Worm (Caenorhabditis elegans) whole organism, late embryonic: ENCODE results near the gene R160.14.
"Not testable (repeated sequence)": the region's sequence is repeated elsewhere in the genome, so short reads cannot be mapped to it uniquely, and the experiment has no call there.

Source experiments
- F13H6.1 ChIP-seq: sonication (generic microtip); optimal IDR thresholded peaks from 2 replicates; lab custom pipeline; 2016; ENCODE audit warnings: missing genetic modification characterization, missing compliant biosample characterization
- K02D7.2 ChIP-seq: sonication (generic microtip); optimal IDR thresholded peaks from 2 replicates; lab custom pipeline; 2017; ENCODE audit warnings: mild to moderate bottlenecking, missing genetic modification characterization, missing compliant biosample characterization
- Y22D7AL.16 ChIP-seq: sonication (generic microtip); optimal IDR thresholded peaks from 2 replicates; lab custom pipeline; 2016; ENCODE audit warnings: missing genetic modification characterization, missing compliant biosample characterization
- ceh-2 ChIP-seq: sonication (generic microtip); optimal IDR thresholded peaks from 2 replicates; lab custom pipeline; 2016; ENCODE audit warnings: missing genotype, missing genetic modification characterization, missing compliant biosample characterization
- ceh-30 ChIP-seq: fragments of 150-350 bp; optimal IDR thresholded peaks from 2 replicates; lab custom pipeline; 2014; ENCODE audit warnings: missing biosample characterization, missing genetic modification characterization
- ceh-34 ChIP-seq: sonication (generic microtip); optimal IDR thresholded peaks from 2 replicates; lab custom pipeline; 2016; ENCODE audit warnings: mild to moderate bottlenecking, missing genetic modification characterization, missing compliant biosample characterization
- ceh-6 ChIP-seq: fragments of 200-800 bp; sonication (Bioruptor generic); optimal IDR thresholded peaks from 2 replicates; lab custom pipeline; 2018; ENCODE audit warnings: mild to moderate bottlenecking, missing genetic modification characterization, missing compliant biosample characterization
- fkh-10 ChIP-seq: fragments of 150-350 bp; optimal IDR thresholded peaks from 2 replicates; lab custom pipeline; 2014; ENCODE audit warnings: missing biosample characterization, missing genetic modification reagents, missing genetic modification characterization
- fkh-6 ChIP-seq: sonication (generic microtip); optimal IDR thresholded peaks from 2 replicates; lab custom pipeline; 2016; ENCODE audit warnings: missing genetic modification characterization, missing compliant biosample characterization
- hlh-30 ChIP-seq: sonication (generic microtip); optimal IDR thresholded peaks from 2 replicates; lab custom pipeline; 2017; ENCODE audit warnings: antibody characterized with exemption, missing genetic modification characterization, missing compliant biosample characterization; ENCODE audit not compliant: insufficient read depth
- mec-3 ChIP-seq: sonication (generic microtip); optimal IDR thresholded peaks from 2 replicates; lab custom pipeline; 2016; ENCODE audit warnings: borderline replicate concordance, missing genetic modification characterization, missing compliant biosample characterization
- nhr-232 ChIP-seq: sonication (generic microtip); optimal IDR thresholded peaks from 2 replicates; lab custom pipeline; 2016; ENCODE audit warnings: missing genetic modification characterization, missing compliant biosample characterization
- odd-2 ChIP-seq: sonication (generic microtip); optimal IDR thresholded peaks from 2 replicates; lab custom pipeline; 2017; ENCODE audit warnings: antibody characterized with exemption, mild to moderate bottlenecking, missing genetic modification characterization, missing compliant biosample characterization
- pat-9 ChIP-seq: fragments of 200-800 bp; sonication (Bioruptor generic); optimal IDR thresholded peaks from 2 replicates; lab custom pipeline; 2018; ENCODE audit warnings: mild to moderate bottlenecking, missing genetic modification characterization, moderate library complexity, missing compliant biosample characterization
- pax-1 ChIP-seq: fragments of 150-350 bp; optimal IDR thresholded peaks from 2 replicates; lab custom pipeline; 2014; ENCODE audit warnings: missing biosample characterization, missing genetic modification characterization
- pha-4 ChIP-seq: fragments of 150-350 bp; optimal IDR thresholded peaks from 2 replicates; lab custom pipeline; 2018; ENCODE audit warnings: missing biosample characterization, missing genetic modification reagents, missing genetic modification characterization
- pqm-1 ChIP-seq: sonication (generic microtip); optimal IDR thresholded peaks from 2 replicates; lab custom pipeline; 2016; ENCODE audit warnings: missing genetic modification characterization, missing compliant biosample characterization
- rnt-1 ChIP-seq: sonication (generic microtip); optimal IDR thresholded peaks from 2 replicates; lab custom pipeline; 2016; ENCODE audit warnings: missing genetic modification characterization, missing compliant biosample characterization
- unc-3 ChIP-seq, 2 experiments: fragments of 200-800 bp in 1 of 2; sonication (Bioruptor generic) in 1 of 2; sonication (generic microtip) in 1 of 2; conservative IDR thresholded peaks in 1 of 2; optimal IDR thresholded peaks in 1 of 2; 2 replicates each; pipeline versions ENCODE4 v1.3.6 to Lab custom; 2016 to 2022; ENCODE audit warnings: missing compliant biosample characterization in 2 of 2, missing genetic modification characterization in 2 of 2, missing genetic modification reagents in 1 of 2
- unc-42 ChIP-seq: sonication (generic microtip); optimal IDR thresholded peaks from 2 replicates; lab custom pipeline; 2016; ENCODE audit warnings: missing genotype, missing genetic modification characterization, missing compliant biosample characterization

R160.14 gene

ce11 chrX:4342730-4343129, 29.2 kb downstream of the R160.14 start:
- TF ChIP-seq Y22D7AL.16 = no peak
- TF ChIP-seq fkh-6 (tag; lab: Kevin White, UChicago) = no peak
- TF ChIP-seq ceh-2 (tag; lab: Kevin White, UChicago) = no peak
- TF ChIP-seq fkh-10 (GFP tag; lab: Kevin White, UChicago) = no peak
- no peak for TF ChIP-seq K02D7.2
- TF ChIP-seq mec-3 (tag; lab: Kevin White, UChicago) = no peak
- TF ChIP-seq odd-2 (tag; lab: Kevin White, UChicago) = no peak
- no peak for TF ChIP-seq pax-1
- no peak for TF ChIP-seq unc-3 (GFP tag; conservative IDR thresholded peaks at IDR 0.05; lab: Robert Waterston, UW)
- no peak for TF ChIP-seq unc-3 (tag; optimal IDR thresholded peaks at IDR 0.05; lab: Kevin White, UChicago)

ce11 chrX:4339332-4339731, 32.6 kb downstream of the R160.14 start, which contains the start of gene cst-1:
cst-1 (plus strand) TSS chrX:4339632.
- not testable (repeated sequence) for TF ChIP-seq ceh-34, nhr-232, pat-9 (tag; lab: Kevin White, UChicago)

- not testable (repeated sequence) for TF ChIP-seq mec-3 (tag; lab: Kevin White, UChicago); rnt-1 (tag; lab: Kevin White, UChicago); fkh-10 (GFP tag; lab: Kevin White, UChicago)
These were observed 35.9 kb downstream of the R160.14 start, which contains the start of gene cst-2 for ce11 chrX:4335950-4336349. cst-2 (minus strand) TSS chrX:4336050.

- not testable (repeated sequence) for TF ChIP-seq pat-9, F13H6.1, pqm-1 (tag; lab: Kevin White, UChicago)
These were observed 39.6 kb downstream of the R160.14 start, which contains the start of gene C24A8.6 for ce11 chrX:4332305-4332704. C24A8.6 (minus strand) TSS chrX:4332405.

ce11 chrX:4328816-4329215, 43.1 kb downstream of the R160.14 start, which contains the start of gene C24A8.5:
C24A8.5 (minus strand) TSS chrX:4328916.
- TF ChIP-seq ceh-30 = no peak
- no peak for TF ChIP-seq unc-3 (GFP tag; conservative IDR thresholded peaks at IDR 0.05; lab: Robert Waterston, UW)
- TF ChIP-seq unc-3 (tag; optimal IDR thresholded peaks at IDR 0.05; lab: Kevin White, UChicago) = no peak
- no peak for TF ChIP-seq pha-4 (tag; lab: Kevin White, UChicago)
- no peak for TF ChIP-seq ceh-6 (GFP tag; lab: Kevin White, UChicago)

- TF ChIP-seq unc-42 (tag; lab: Kevin White, UChicago) (peak; percentile 58), hlh-30 (tag; lab: Kevin White, UChicago) (no peak)
These were observed 48.9 kb downstream of the R160.14 start for ce11 chrX:4322847-4323455.
